Fruit fly (Drosophila melanogaster) whole organism, embryonic: ENCODE data around the gene GluProRS.
A peak's percentile ranks its signal among the peaks of the same experiment; 100 is the strongest.

Experiments
- Ada2b ChIP-seq: fragments of 200-800 bp; sonication (Bioruptor generic); IDR thresholded peaks from 2 replicates; pipeline ENCODE4 v1.3.6; 2022; ENCODE audit warnings: missing biosample characterization, missing genetic modification characterization
- Antp ChIP-seq: fragments of 200-800 bp; sonication (Bioruptor generic); optimal IDR thresholded peaks from 3 replicates; lab custom pipeline; 2016; ENCODE audit warnings: missing biosample characterization, missing genetic modification characterization
- Awh ChIP-seq: fragments of 200-800 bp; sonication (Bioruptor generic); IDR thresholded peaks from 2 replicates; pipeline ENCODE4, ENCODE4 v1.3.6; 2022; ENCODE audit warnings: missing biosample characterization, missing genetic modification characterization
- Blimp-1 ChIP-seq: fragments of 200-800 bp; sonication (Bioruptor generic); optimal IDR thresholded peaks from 3 replicates; lab custom pipeline; 2018; ENCODE audit warnings: missing biosample characterization, missing genetic modification characterization, mild to moderate bottlenecking, moderate library complexity, missing genetic modification reagents
- CG12769 ChIP-seq: fragments of 200-800 bp; sonication (Bioruptor generic); optimal IDR thresholded peaks from 2 replicates; lab custom pipeline; 2019; ENCODE audit warnings: missing biosample characterization, mild to moderate bottlenecking, missing genetic modification characterization, moderate library complexity
- CG12942 ChIP-seq: fragments of 200-800 bp; sonication (Bioruptor generic); optimal IDR thresholded peaks from 3 replicates; lab custom pipeline; 2016; ENCODE audit warnings: missing biosample characterization, missing genetic modification characterization
- CG13624 ChIP-seq: fragments of 200-800 bp; sonication (Bioruptor generic); optimal IDR thresholded peaks from 2 replicates; lab custom pipeline; 2016; ENCODE audit warnings: missing biosample characterization, missing genetic modification characterization
- CG13894 ChIP-seq: fragments of 200-800 bp; sonication (Bioruptor generic); optimal IDR thresholded peaks from 3 replicates; lab custom pipeline; 2018; ENCODE audit warnings: missing biosample characterization, mild to moderate bottlenecking, missing genetic modification characterization, moderate library complexity
- CG15479 ChIP-seq: fragments of 200-800 bp; sonication (Bioruptor generic); optimal IDR thresholded peaks from 3 replicates; lab custom pipeline; 2019; ENCODE audit warnings: missing biosample characterization, mild to moderate bottlenecking, missing genetic modification characterization, moderate library complexity
- CG17186 ChIP-seq: fragments of 200-800 bp; sonication (Bioruptor generic); optimal IDR thresholded peaks from 3 replicates; lab custom pipeline; 2017; ENCODE audit warnings: missing biosample characterization, missing genetic modification reagents, missing genetic modification characterization
- CG1792 ChIP-seq: fragments of 200-800 bp; sonication (Bioruptor generic); optimal IDR thresholded peaks from 2 replicates; lab custom pipeline; 2016; ENCODE audit warnings: missing biosample characterization, missing genetic modification characterization
- CG18476 ChIP-seq: fragments of 200-800 bp; sonication (Bioruptor generic); optimal IDR thresholded peaks from 2 replicates; lab custom pipeline; 2016; ENCODE audit warnings: missing biosample characterization, mild to moderate bottlenecking, missing genetic modification characterization
- CG2712 ChIP-seq: fragments of 200-800 bp; optimal IDR thresholded peaks from 3 replicates; lab custom pipeline; 2019; ENCODE audit warnings: missing biosample characterization, mild to moderate bottlenecking, missing genetic modification characterization, moderate library complexity
- CG31441 ChIP-seq: fragments of 200-800 bp; sonication (Bioruptor generic); IDR thresholded peaks from 2 replicates; pipeline ENCODE4 v1.3.6; 2022; ENCODE audit warnings: missing biosample characterization, missing genetic modification characterization
- CG8388 ChIP-seq: fragments of 200-800 bp; sonication (Bioruptor generic); optimal IDR thresholded peaks from 2 replicates; lab custom pipeline; 2019; ENCODE audit warnings: missing biosample characterization, mild to moderate bottlenecking, missing genetic modification characterization, moderate library complexity
- E2f1 ChIP-seq: fragments of 200-800 bp; sonication (Bioruptor generic); IDR thresholded peaks from 2 replicates; pipeline ENCODE4 v1.3.6; 2022; ENCODE audit warnings: missing biosample characterization, missing genetic modification characterization
- Ets65A ChIP-seq: fragments of 200-800 bp; sonication (Bioruptor generic); peaks from one replicate; lab custom pipeline; 2016; ENCODE audit warnings: missing biosample characterization, missing genetic modification characterization
- GATAe ChIP-seq: fragments of 200-800 bp; sonication (Bioruptor generic); conservative IDR thresholded peaks from 2 replicates; pipeline ENCODE4 v1.3.6; 2022; ENCODE audit warnings: missing biosample characterization, missing genetic modification characterization
- Hr78 ChIP-seq, 2 experiments: fragments of 200-800 bp in 1 of 2; fragments of >200 bp in 1 of 2; sonication (Bioruptor generic) in 1 of 2; optimal IDR thresholded peaks; 2 replicates each; lab custom pipeline; 2017 to 2019; ENCODE audit warnings: missing biosample characterization in 2 of 2, missing genetic modification characterization in 2 of 2, mild to moderate bottlenecking in 1 of 2, moderate library complexity in 1 of 2
- Med ChIP-seq: fragments of 200-800 bp; sonication (Bioruptor generic); peaks from one replicate; lab custom pipeline; 2016; ENCODE audit warnings: missing biosample characterization, missing genetic modification characterization, mild to moderate bottlenecking, inconsistent platforms, moderate library complexity
- NFAT ChIP-seq: fragments of 200-800 bp; sonication (Bioruptor generic); IDR thresholded peaks from 2 replicates; pipeline ENCODE4 v1.3.6; 2022; ENCODE audit warnings: missing biosample characterization, missing genetic modification characterization
- Neu2 ChIP-seq: fragments of 200-800 bp; sonication (Bioruptor generic); optimal IDR thresholded peaks from 3 replicates; lab custom pipeline; 2016; ENCODE audit warnings: missing biosample characterization, missing genetic modification characterization, borderline replicate concordance
- Rx ChIP-seq: fragments of 200-800 bp; sonication (Bioruptor generic); IDR thresholded peaks from 2 replicates; pipeline ENCODE4 v1.3.6; 2022; ENCODE audit warnings: missing biosample characterization, missing genetic modification characterization
- Sin3A ChIP-seq: fragments of >200 bp; optimal IDR thresholded peaks from 2 replicates; lab custom pipeline; 2018
- abd-A ChIP-seq: fragments of 200-800 bp; sonication (Bioruptor generic); optimal IDR thresholded peaks from 3 replicates; lab custom pipeline; 2019; ENCODE audit warnings: missing biosample characterization, mild to moderate bottlenecking, missing genetic modification characterization, moderate library complexity
- bigmax ChIP-seq: fragments of 200-800 bp; sonication (Bioruptor generic); optimal IDR thresholded peaks from 2 replicates; lab custom pipeline; 2018; ENCODE audit warnings: missing biosample characterization, mild to moderate bottlenecking, missing genetic modification characterization
- cg ChIP-seq: fragments of 200-800 bp; sonication (Bioruptor generic); optimal IDR thresholded peaks from 3 replicates; lab custom pipeline; 2019; ENCODE audit warnings: missing biosample characterization, mild to moderate bottlenecking, missing genetic modification characterization, moderate library complexity
- chinmo ChIP-seq: fragments of 200-800 bp; sonication (Bioruptor generic); IDR thresholded peaks from 4 replicates; pipeline ENCODE4 v1.3.6; 2022; ENCODE audit warnings: missing biosample characterization, missing genetic modification characterization; ENCODE audit not compliant: partially characterized antibody
- crol ChIP-seq: fragments of 200-800 bp; sonication (Bioruptor generic); IDR thresholded peaks from 2 replicates; pipeline ENCODE4 v1.3.6; 2022; ENCODE audit warnings: missing biosample characterization, missing genetic modification characterization
- danr ChIP-seq: fragments of 200-800 bp; sonication (Bioruptor generic); IDR thresholded peaks from 2 replicates; pipeline ENCODE4 v1.3.6; 2022; ENCODE audit warnings: missing biosample characterization, missing genetic modification characterization
- ind ChIP-seq: fragments of 200-800 bp; sonication (Bioruptor generic); optimal IDR thresholded peaks from 3 replicates; lab custom pipeline; 2016; ENCODE audit warnings: missing biosample characterization, missing genetic modification characterization
- kni ChIP-seq: fragments of 200-800 bp; sonication (Bioruptor generic); optimal IDR thresholded peaks from 3 replicates; lab custom pipeline; 2017; ENCODE audit warnings: mild to moderate bottlenecking, missing biosample characterization, missing genetic modification reagents, missing genetic modification characterization
- oc ChIP-seq: fragments of 200-800 bp; sonication (Bioruptor generic); optimal IDR thresholded peaks from 2 replicates; lab custom pipeline; 2018; ENCODE audit warnings: missing biosample characterization, mild to moderate bottlenecking, missing genetic modification characterization, moderate library complexity
- pan ChIP-seq, 4 experiments: fragments of >200 bp in 3 of 4; fragments of 200-800 bp in 1 of 4; sonication (Bioruptor generic) in 1 of 4; optimal IDR thresholded peaks in 3 of 4; IDR thresholded peaks in 1 of 4; 2 replicates each; pipeline versions ENCODE4 v1.3.6 to Lab custom; 2017 to 2022; ENCODE audit warnings: missing biosample characterization in 2 of 4, missing genetic modification characterization in 2 of 4, mixed read lengths in 1 of 4
- pb ChIP-seq: fragments of 200-800 bp; sonication (Bioruptor generic); optimal IDR thresholded peaks from 3 replicates; lab custom pipeline; 2016; ENCODE audit warnings: missing biosample characterization, missing genetic modification characterization
- pfk ChIP-seq: fragments of 200-800 bp; sonication (Bioruptor generic); optimal IDR thresholded peaks from 2 replicates; lab custom pipeline; 2018; ENCODE audit warnings: missing biosample characterization, mild to moderate bottlenecking, missing genetic modification characterization, moderate library complexity
- pita ChIP-seq: fragments of 200-800 bp; sonication (Bioruptor generic); optimal IDR thresholded peaks from 2 replicates; lab custom pipeline; 2017; ENCODE audit warnings: missing biosample characterization, mild to moderate bottlenecking, missing genetic modification characterization
- pros ChIP-seq: fragments of 200-800 bp; sonication (Bioruptor generic); optimal IDR thresholded peaks from 3 replicates; lab custom pipeline; 2019; ENCODE audit warnings: missing biosample characterization, mild to moderate bottlenecking, missing genetic modification characterization, moderate library complexity
- sd ChIP-seq: fragments of 200-800 bp; sonication (Bioruptor generic); optimal IDR thresholded peaks from 3 replicates; lab custom pipeline; 2018; ENCODE audit warnings: missing biosample characterization, mild to moderate bottlenecking, missing genetic modification characterization, moderate library complexity
- sim ChIP-seq: fragments of 200-800 bp; sonication (Bioruptor generic); IDR thresholded peaks from 2 replicates; pipeline ENCODE4 v1.3.6; 2022; ENCODE audit warnings: missing biosample characterization, missing genetic modification characterization
- sr ChIP-seq: fragments of 200-800 bp; sonication (Bioruptor generic); IDR thresholded peaks from 3 replicates; pipeline ENCODE4 v1.3.6; 2022; ENCODE audit warnings: missing biosample characterization, missing genetic modification characterization
- stwl ChIP-seq: fragments of 200-800 bp; sonication (Bioruptor generic); optimal IDR thresholded peaks from 3 replicates; lab custom pipeline; 2018; ENCODE audit warnings: missing biosample characterization, mild to moderate bottlenecking, missing genetic modification characterization, moderate library complexity
- zen ChIP-seq: fragments of 200-800 bp; sonication (Bioruptor generic); optimal IDR thresholded peaks from 3 replicates; lab custom pipeline; 2018; ENCODE audit warnings: missing biosample characterization, mild to moderate bottlenecking, missing genetic modification characterization, moderate library complexity
- zen2 ChIP-seq: fragments of 200-800 bp; sonication (Bioruptor generic); IDR thresholded peaks from 3 replicates; pipeline ENCODE4 v1.3.6; 2022; ENCODE audit warnings: missing biosample characterization, missing genetic modification characterization; ENCODE audit not compliant: partially characterized antibody

GluProRS gene

dm6 chr3R:23914415-23915041, 43.7 kb downstream of the GluProRS start (continued):
- peak; percentile 76 for TF ChIP-seq abd-A (tag; lab: Kevin White, UChicago)
- peak; percentile 15 for TF ChIP-seq CG13624
- TF ChIP-seq CG13894 (tag; lab: Kevin White, UChicago): peak; percentile 25
- TF ChIP-seq chinmo (GFP tag; lab: Robert Waterston, UW): peak; percentile 88; the same call in 2 of the 4 replicates
- no peak for TF ChIP-seq CG31441
- peak; percentile 88 for TF ChIP-seq sd (tag; lab: Kevin White, UChicago)
- TF ChIP-seq danr (GFP tag; lab: Robert Waterston, UW): no peak

- no peak for TF ChIP-seq CG2712 (tag; lab: Kevin White, UChicago)
- peak; percentile 45 for TF ChIP-seq Med (GFP tag; lab: Kevin White, UChicago)
- peak; percentile 33 for TF ChIP-seq Ets65A (GFP tag; lab: Kevin White, UChicago)
- no peak for TF ChIP-seq pfk
- TF ChIP-seq Ada2b (GFP tag; lab: Robert Waterston, UW): no peak
- peak; percentile 30 for TF ChIP-seq CG12769
- 0 out of 2 replicates have a peak, but pooled peaks have one; percentile 37 for TF ChIP-seq NFAT (GFP tag; lab: Robert Waterston, UW)
- no peak for TF ChIP-seq Neu2 (GFP tag; lab: Kevin White, UChicago)
- no peak for TF ChIP-seq bigmax (GFP tag; lab: Kevin White, UChicago)
- TF ChIP-seq sim (GFP tag; lab: Robert Waterston, UW): no peak
- TF ChIP-seq crol (GFP tag; lab: Robert Waterston, UW): peak; percentile 74
- TF ChIP-seq sr (GFP tag; lab: Robert Waterston, UW): peak; percentile 69; the same call in 2 of the 3 replicates
- TF ChIP-seq CG18476 (GFP tag; lab: Kevin White, UChicago): no peak
- peak; percentile 12 for TF ChIP-seq abd-A (tag; lab: Kevin White, UChicago)
- no peak for TF ChIP-seq Antp (GFP tag; lab: Kevin White, UChicago)
- TF ChIP-seq, all 482 proteins: peak for 7
These were observed 45.8 kb downstream of the GluProRS start for dm6 chr3R:23912349-23912748.

dm6 chr3R:23911073-23911690, 47.0 kb downstream of the GluProRS start:
- TF ChIP-seq Blimp-1: peak; percentile 58
- peak; percentile 45 for TF ChIP-seq CG13894 (tag; lab: Kevin White, UChicago)
- no peak for TF ChIP-seq CG17186 (GFP tag; lab: Kevin White, UChicago)
- TF ChIP-seq CG8388 (GFP tag; lab: Kevin White, UChicago): no peak
- TF ChIP-seq abd-A (tag; lab: Kevin White, UChicago): peak; percentile 87
- no peak for TF ChIP-seq GATAe (GFP tag; lab: Robert Waterston, UW)
- TF ChIP-seq CG2712 (tag; lab: Kevin White, UChicago): no peak
- peak; percentile 52 for TF ChIP-seq cg (GFP tag; lab: Kevin White, UChicago)
- no peak for TF ChIP-seq Sin3A (lab: Kevin White, UChicago)
- TF ChIP-seq Rx: no peak
- TF ChIP-seq sr (GFP tag; lab: Robert Waterston, UW): 0 out of 3 replicates have a peak, but pooled peaks have one; percentile 10
- no peak for TF ChIP-seq stwl
- TF ChIP-seq ind (GFP tag; lab: Kevin White, UChicago): no peak
- TF ChIP-seq E2f1 (GFP tag; lab: Robert Waterston, UW): no peak
- TF ChIP-seq kni (GFP tag; lab: Kevin White, UChicago): peak; percentile 81
- TF ChIP-seq oc (tag; lab: Kevin White, UChicago): peak; percentile 50
- no peak for TF ChIP-seq CG1792 (GFP tag; lab: Kevin White, UChicago)
- no peak for TF ChIP-seq pb (GFP tag; lab: Kevin White, UChicago)
- no peak for TF ChIP-seq pita (GFP tag; lab: Kevin White, UChicago)
- peak in 1 of 2 experiments; percentile 29 for TF ChIP-seq Hr78 (GFP tag; optimal IDR thresholded peaks at IDR 0.05; lab: Kevin White, UChicago)
- no peak for TF ChIP-seq pan (optimal IDR thresholded peaks at IDR 0.05; lab: Kevin White, UChicago)
- no peak for TF ChIP-seq pan (GFP tag; optimal IDR thresholded peaks at IDR 0.05 in 1 of 2, IDR thresholded peaks at IDR 0.05 in 1 of 2)
- no peak for TF ChIP-seq Awh (GFP tag; lab: Robert Waterston, UW)
- no peak for TF ChIP-seq CG12942 (GFP tag; lab: Kevin White, UChicago)
- TF ChIP-seq pros: peak; percentile 63
- TF ChIP-seq zen2: no peak
- no peak for TF ChIP-seq CG15479 (GFP tag; lab: Kevin White, UChicago)
- TF ChIP-seq zen (tag; lab: Kevin White, UChicago): no peak
